Fruit fly (Drosophila melanogaster): Measurements from ENCODE around the gene ppk14.

ppk14 gene

dm6 chr2L:6338367-6338975 is 16.3 kb upstream of the ppk14 start, which contains the start of the genes Pez and Cpr (continued):
- TF ChIP-seq chn (GFP tag; optimal IDR thresholded peaks at IDR 0.05) (no peak), CG15696 (tag; optimal IDR thresholded peaks at IDR 0.05) (no peak), pho (GFP tag; optimal IDR thresholded peaks at IDR 0.05) (peak; percentile 64), emc (GFP tag; optimal IDR thresholded peaks at IDR 0.05) (no peak), wek (GFP tag; optimal IDR thresholded peaks at IDR 0.05) (no peak), az2 (GFP tag; optimal IDR thresholded peaks at IDR 0.05) (no peak), ERR (GFP tag; optimal IDR thresholded peaks at IDR 0.05) (no peak), dpn (GFP tag; optimal IDR thresholded peaks at IDR 0.05) (peak; percentile 51 to 68), CG7271 (tag; optimal IDR thresholded peaks at IDR 0.05) (no peak), CG13287 (GFP tag; IDR thresholded peaks at IDR 0.05; ENCODE audit: partially characterized antibody) (peak; percentile 81), CG7357 (GFP tag; IDR thresholded peaks at IDR 0.05) (no peak), lbe (GFP tag; optimal IDR thresholded peaks at IDR 0.05) (no peak), CG31365 (tag; optimal IDR thresholded peaks at IDR 0.05) (no peak), Dll (GFP tag; IDR thresholded peaks at IDR 0.05; ENCODE audit: partially characterized antibody) (peak; percentile 88), CG6689 (GFP tag; IDR thresholded peaks at IDR 0.05) (no peak), CG3163 (GFP tag; optimal IDR thresholded peaks at IDR 0.05) (peak; percentile 4), CG4360 (GFP tag; IDR thresholded peaks at IDR 0.05) (no peak), pzg (GFP tag; optimal IDR thresholded peaks at IDR 0.05) (peak; percentile 92), kay (GFP tag; optimal IDR thresholded peaks at IDR 0.05) (peak; percentile 4), maf-S (GFP tag; optimal IDR thresholded peaks at IDR 0.05) (no peak), CG10209 (GFP tag; optimal IDR thresholded peaks at IDR 0.05) (peak; percentile 42), CG10321 (GFP tag; IDR thresholded peaks at IDR 0.05) (no peak), CG11696 (GFP tag; IDR thresholded peaks at IDR 0.05) (peak; percentile 78), Atf3 (GFP tag; optimal IDR thresholded peaks at IDR 0.05) (peak; percentile 27), CG8388 (GFP tag; optimal IDR thresholded peaks at IDR 0.05) (no peak), CoRest (tag; optimal IDR thresholded peaks at IDR 0.05) (peak; percentile 45), CG1603 (tag; optimal IDR thresholded peaks at IDR 0.05) (no peak), Hr78 (GFP tag; optimal IDR thresholded peaks at IDR 0.05) (no peak), sens (GFP tag) (peak; percentile 73), unpg (GFP tag; optimal IDR thresholded peaks at IDR 0.05) (peak; percentile 33), lov (optimal IDR thresholded peaks at IDR 0.05) (no peak), lov (GFP tag; IDR thresholded peaks at IDR 0.05) (no peak), gfzf (GFP tag; optimal IDR thresholded peaks at IDR 0.05) (peak; percentile 91), hth (optimal IDR thresholded peaks at IDR 0.05) (no peak), disco-r (GFP tag; optimal IDR thresholded peaks at IDR 0.05) (no peak), Awh (GFP tag; IDR thresholded peaks at IDR 0.05) (no peak), Fer2 (tag; optimal IDR thresholded peaks at IDR 0.05) (no peak), ash1 (GFP tag; optimal IDR thresholded peaks at IDR 0.05) (no peak), Neu2 (GFP tag; optimal IDR thresholded peaks at IDR 0.05; ENCODE audit: borderline replicate concordance) (no peak), CG17802 (tag; optimal IDR thresholded peaks at IDR 0.05) (no peak), CG2875 (GFP tag; optimal IDR thresholded peaks at IDR 0.05) (no peak), chif (GFP tag; optimal IDR thresholded peaks at IDR 0.05) (no peak), Sox102F (GFP tag; optimal IDR thresholded peaks at IDR 0.05) (no peak), Gsc (GFP tag; IDR thresholded peaks at IDR 0.05) (no peak), CG14050 (GFP tag; IDR thresholded peaks at IDR 0.05) (no peak), vfl (GFP tag; optimal IDR thresholded peaks at IDR 0.05) (no peak), CG18011 (GFP tag; optimal IDR thresholded peaks at IDR 0.05) (no peak), Hand (GFP tag; optimal IDR thresholded peaks at IDR 0.05) (no peak), BEAF-32 (GFP tag; optimal IDR thresholded peaks at IDR 0.05) (peak; percentile 87), CG6854 (GFP tag; optimal IDR thresholded peaks at IDR 0.05) (no peak)
